Worm (Caenorhabditis elegans): ENCODE measurements around the gene C26E1.2.
A peak's percentile ranks its signal among the peaks of the same experiment; 100 is the strongest.

C26E1.2 gene

ce11 chrV:13304663-13305188, at the start of gene C26E1.2:
C26E1.2 (plus strand) TSS chrV:13305138.
- TF ChIP-seq pqm-1 (tag; optimal IDR thresholded peaks at IDR 0.05), result peak; percentile 11
- TF ChIP-seq ztf-4 (tag; optimal IDR thresholded peaks at IDR 0.05), result no peak
- peak; percentile 83 for TF ChIP-seq elt-2 (tag; optimal IDR thresholded peaks at IDR 0.05)

ce11 chrV:13258909-13259361, 46.0 kb upstream of the C26E1.2 start, which contains the start of gene C34D1.4:
C34D1.4 (minus strand) TSS chrV:13259311.
- peak; percentile 57 for TF ChIP-seq nhr-23 (tag; optimal IDR thresholded peaks at IDR 0.05)
- TF ChIP-seq egl-27 (tag; optimal IDR thresholded peaks at IDR 0.05), result no peak
- TF ChIP-seq ztf-4 (tag; optimal IDR thresholded peaks at IDR 0.05), result no peak
- no peak for TF ChIP-seq ztf-11 (tag; optimal IDR thresholded peaks at IDR 0.05)
- no peak for TF ChIP-seq fkh-10 (GFP tag; optimal IDR thresholded peaks at IDR 0.05)
- no peak for TF ChIP-seq ceh-16 (tag; optimal IDR thresholded peaks at IDR 0.05)
- TF ChIP-seq ama-1 (optimal IDR thresholded peaks at IDR 0.05), result no peak
- TF ChIP-seq fos-1 (tag; optimal IDR thresholded peaks at IDR 0.05), result no peak
- TF ChIP-seq ceh-9 (tag; optimal IDR thresholded peaks at IDR 0.05), result no peak
- TF ChIP-seq nhr-12 (tag; optimal IDR thresholded peaks at IDR 0.05), result no peak
- peak; percentile 47 for TF ChIP-seq nhr-25 (tag; optimal IDR thresholded peaks at IDR 0.05)
- TF ChIP-seq unc-62 (GFP tag; optimal IDR thresholded peaks at IDR 0.05), result no peak

- no peak for TF ChIP-seq nhr-237 (tag; optimal IDR thresholded peaks at IDR 0.05)
- TF ChIP-seq elt-1 (tag; optimal IDR thresholded peaks at IDR 0.05), result peak; percentile 61
- peak; percentile 26 for TF ChIP-seq nhr-43 (tag; optimal IDR thresholded peaks at IDR 0.05; ENCODE audit: poor library complexity, severe bottlenecking)
- TF ChIP-seq nhr-23 (tag; optimal IDR thresholded peaks at IDR 0.05), result peak; percentile 40
- peak; percentile 64 for TF ChIP-seq nhr-25 (tag; optimal IDR thresholded peaks at IDR 0.05)
- no peak for TF ChIP-seq nhr-11 (tag; optimal IDR thresholded peaks at IDR 0.05)
These were observed 45.4 kb upstream of the C26E1.2 start for ce11 chrV:13259527-13259926.

- peak; percentile 95 for TF ChIP-seq elt-2 (tag; optimal IDR thresholded peaks at IDR 0.05)
- peak; percentile 32 for TF ChIP-seq pha-4 (tag; optimal IDR thresholded peaks at IDR 0.05)
- peak; percentile 59 for TF ChIP-seq pqm-1 (tag; optimal IDR thresholded peaks at IDR 0.05)
- no peak for TF ChIP-seq sea-2 (GFP tag; optimal IDR thresholded peaks at IDR 0.05)
- no peak for TF ChIP-seq nhr-67 (tag; optimal IDR thresholded peaks at IDR 0.05)
- TF ChIP-seq elt-3 (tag; optimal IDR thresholded peaks at IDR 0.05), result peak in 1 of 3 experiments; percentile 1
- peak; percentile 15 for TF ChIP-seq jun-1 (tag; optimal IDR thresholded peaks at IDR 0.05)
These were observed 42.1 kb upstream of the C26E1.2 start for ce11 chrV:13262781-13263318.

ce11 chrV:13264245-13264644, 40.7 kb upstream of the C26E1.2 start, which contains the start of gene zip-5:
zip-5 (plus strand) TSS chrV:13264545.
- TF ChIP-seq nhr-11 (tag; optimal IDR thresholded peaks at IDR 0.05), result no peak
- no peak for TF ChIP-seq sea-2 (GFP tag; optimal IDR thresholded peaks at IDR 0.05)
- TF ChIP-seq fkh-2 (tag; optimal IDR thresholded peaks at IDR 0.05), result no peak
- no peak for TF ChIP-seq ZK546.5 (tag; optimal IDR thresholded peaks at IDR 0.05)
- TF ChIP-seq nhr-77 (tag; optimal IDR thresholded peaks at IDR 0.05), result no peak
- no peak for TF ChIP-seq ceh-9 (tag; optimal IDR thresholded peaks at IDR 0.05)
- TF ChIP-seq nhr-12 (tag; optimal IDR thresholded peaks at IDR 0.05), result no peak

- TF ChIP-seq pha-4 (tag; optimal IDR thresholded peaks at IDR 0.05), result no peak
- no peak for TF ChIP-seq nhr-12 (tag; optimal IDR thresholded peaks at IDR 0.05)
- TF ChIP-seq unc-62 (GFP tag; optimal IDR thresholded peaks at IDR 0.05), result no peak
- TF ChIP-seq mml-1 (tag; optimal IDR thresholded peaks at IDR 0.05), result no peak
- TF ChIP-seq ceh-28 (tag; optimal IDR thresholded peaks at IDR 0.05), result no peak
- TF ChIP-seq nhr-28 (tag; optimal IDR thresholded peaks at IDR 0.05), result no peak
- no peak for TF ChIP-seq nhr-237 (tag; optimal IDR thresholded peaks at IDR 0.05)
- TF ChIP-seq egl-5 (tag; optimal IDR thresholded peaks at IDR 0.05), result no peak
These were observed 39.3 kb upstream of the C26E1.2 start for ce11 chrV:13265628-13266027.
